Worm (Caenorhabditis elegans) whole organism, midembryonic: ENCODE measurements around the gene srt-74.
A peak's percentile ranks its signal among the peaks of the same experiment; 100 is the strongest.

Experiments
- T22C8.4 ChIP-seq: fragments of 200-800 bp; sonication (Bioruptor generic); IDR thresholded peaks from 2 replicates; pipeline ENCODE4 v1.3.6; 2022; ENCODE audit warnings: missing genetic modification characterization, missing compliant biosample characterization
- cog-1 ChIP-seq: sonication (generic microtip); optimal IDR thresholded peaks from 2 replicates; lab custom pipeline; 2016; ENCODE audit warnings: missing genetic modification characterization, missing compliant biosample characterization
- flt-1 ChIP-seq: fragments of 200-800 bp; sonication (Bioruptor generic); IDR thresholded peaks from 2 replicates; pipeline ENCODE4 v1.3.6; 2022; ENCODE audit warnings: missing genetic modification characterization, missing compliant biosample characterization
- klf-2 ChIP-seq: fragments of 200-800 bp; sonication (Bioruptor generic); conservative IDR thresholded peaks from 2 replicates; pipeline ENCODE4 v1.3.6; 2022; ENCODE audit warnings: missing genetic modification reagents, missing genetic modification characterization, missing compliant biosample characterization
- med-1 ChIP-seq: sonication (generic microtip); optimal IDR thresholded peaks from 2 replicates; lab custom pipeline; 2017; ENCODE audit warnings: missing genetic modification characterization, mild to moderate bottlenecking, missing compliant biosample characterization, antibody characterized with exemption, missing genetic modification reagents; ENCODE audit not compliant: insufficient read depth
- ref-1 ChIP-seq: fragments of 200-800 bp; sonication (Bioruptor generic); conservative IDR thresholded peaks from 2 replicates; pipeline ENCODE4 v1.3.6; 2022; ENCODE audit warnings: missing genetic modification reagents, missing genetic modification characterization, missing compliant biosample characterization
- tab-1 ChIP-seq: fragments of 200-800 bp; sonication (Bioruptor generic); IDR thresholded peaks from 2 replicates; pipeline ENCODE4 v1.3.6; 2022; ENCODE audit warnings: missing genetic modification characterization, missing compliant biosample characterization
- ztf-23 ChIP-seq: fragments of 200-800 bp; sonication (Bioruptor generic); IDR thresholded peaks from 2 replicates; pipeline ENCODE4 v1.3.6; 2022; ENCODE audit warnings: missing genetic modification reagents, missing genetic modification characterization, missing compliant biosample characterization
- ztf-29 ChIP-seq: fragments of 200-800 bp; sonication (Bioruptor generic); IDR thresholded peaks from 2 replicates; pipeline ENCODE4 v1.3.6; 2022; ENCODE audit warnings: missing genetic modification reagents, missing genetic modification characterization, missing compliant biosample characterization

Gene srt-74

ce11 chrV:14248025-14248424 is 34.1 kb downstream of the srt-74 start, which contains the start of gene K02E11.4:
Gene K02E11.4 (minus strand): TSS chrV:14248125.
- no peak for TF ChIP-seq med-1 (GFP tag; lab: Kevin White, UChicago)
- no peak for TF ChIP-seq cog-1 (tag; lab: Kevin White, UChicago)
- no peak for TF ChIP-seq T22C8.4 (GFP tag; lab: Robert Waterston, UW)
- TF ChIP-seq ztf-23 (GFP tag; lab: Robert Waterston, UW) = no peak
- TF ChIP-seq tab-1 (GFP tag; lab: Robert Waterston, UW) = no peak
- no peak for TF ChIP-seq flt-1
- no peak for TF ChIP-seq klf-2
- TF ChIP-seq ztf-29 (GFP tag; lab: Robert Waterston, UW) = no peak
- no peak for TF ChIP-seq ref-1

- TF ChIP-seq flt-1 (no peak), ref-1 (no peak), cog-1 (tag; lab: Kevin White, UChicago) (no peak), tab-1 (GFP tag; lab: Robert Waterston, UW) (no peak), ztf-29 (GFP tag; lab: Robert Waterston, UW) (no peak), T22C8.4 (GFP tag; lab: Robert Waterston, UW) (no peak), klf-2 (no peak), ztf-23 (GFP tag; lab: Robert Waterston, UW) (no peak), med-1 (GFP tag; lab: Kevin White, UChicago) (no peak)
Observed at ce11 chrV:14246761-14247160, 35.4 kb downstream of the srt-74 start, which contains the start of gene K02E11.3. Gene K02E11.3 (minus strand): TSS chrV:14246861.

DNA sequence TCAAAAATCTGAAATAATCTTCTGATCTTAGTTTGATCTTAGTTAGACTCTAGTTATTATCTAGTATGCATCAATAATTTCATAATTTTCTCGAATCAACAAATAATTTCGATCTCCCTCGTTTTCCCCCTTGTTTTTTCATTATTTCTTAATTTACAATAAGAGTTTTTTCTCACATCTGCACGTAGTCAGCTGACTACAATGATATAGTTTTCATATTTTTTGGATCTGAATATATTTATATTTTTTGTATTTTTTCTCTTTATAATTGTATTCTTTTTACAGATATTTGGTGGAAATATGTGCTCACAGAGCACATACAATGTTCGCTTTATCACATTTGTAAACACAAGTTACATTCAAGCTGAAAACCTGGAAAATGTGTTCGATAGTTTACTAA is 38.2 kb downstream of the srt-74 start, which contains the start of gene sre-7:
Gene sre-7, plus strand, starts transcription at position 301 of the 400 bp plus-strand sequence.
- TF ChIP-seq cog-1 (tag; lab: Kevin White, UChicago) (no peak), flt-1 (no peak), tab-1 (GFP tag; lab: Robert Waterston, UW) (no peak)

ce11 chrV:14240694-14241201 is 41.4 kb downstream of the srt-74 start, which contains the start of gene K02E11.10:
Gene K02E11.10 (minus strand): TSS chrV:14241151.
- TF ChIP-seq ztf-29 (GFP tag; lab: Robert Waterston, UW) (no peak), med-1 (GFP tag; lab: Kevin White, UChicago) (no peak), flt-1 (no peak), ztf-23 (GFP tag; lab: Robert Waterston, UW) (no peak), cog-1 (tag; lab: Kevin White, UChicago) (no peak), ref-1 (no peak), T22C8.4 (GFP tag; lab: Robert Waterston, UW) (no peak)

DNA sequence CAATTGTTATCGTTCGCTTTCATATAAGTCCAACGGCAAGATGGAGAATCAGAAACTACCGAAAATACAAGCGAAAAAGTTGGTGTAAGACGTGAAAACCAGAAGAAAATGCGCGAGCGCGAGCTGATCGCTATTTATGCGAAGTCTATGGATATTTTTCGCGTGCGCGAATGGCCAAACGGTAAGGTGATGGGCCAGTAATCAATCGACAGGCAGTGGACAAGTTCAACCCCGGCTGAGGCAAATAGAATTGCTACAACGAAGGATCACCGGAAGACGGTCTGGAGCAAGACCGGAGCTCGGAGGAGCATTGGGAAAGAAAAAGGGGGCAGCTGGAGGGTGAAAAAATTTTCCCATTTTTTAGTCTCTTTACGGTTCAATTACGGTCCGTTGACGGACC is 44.7 kb downstream of the srt-74 start:
- TF ChIP-seq T22C8.4 (GFP tag; lab: Robert Waterston, UW) (peak; percentile 28; the same call in 1 of the 2 replicates), flt-1 (peak; percentile 70), ztf-23 (GFP tag; lab: Robert Waterston, UW) (peak; percentile 42; the same call in 1 of the 2 replicates), tab-1 (GFP tag; lab: Robert Waterston, UW) (peak; percentile 65; the same call in 1 of the 2 replicates)

ce11 chrV:14235942-14236341 is 46.2 kb downstream of the srt-74 start, which contains the start of gene ent-3:
Gene ent-3 (minus strand): TSS chrV:14236042.
- TF ChIP-seq med-1 (GFP tag; lab: Kevin White, UChicago) = no peak

DNA sequence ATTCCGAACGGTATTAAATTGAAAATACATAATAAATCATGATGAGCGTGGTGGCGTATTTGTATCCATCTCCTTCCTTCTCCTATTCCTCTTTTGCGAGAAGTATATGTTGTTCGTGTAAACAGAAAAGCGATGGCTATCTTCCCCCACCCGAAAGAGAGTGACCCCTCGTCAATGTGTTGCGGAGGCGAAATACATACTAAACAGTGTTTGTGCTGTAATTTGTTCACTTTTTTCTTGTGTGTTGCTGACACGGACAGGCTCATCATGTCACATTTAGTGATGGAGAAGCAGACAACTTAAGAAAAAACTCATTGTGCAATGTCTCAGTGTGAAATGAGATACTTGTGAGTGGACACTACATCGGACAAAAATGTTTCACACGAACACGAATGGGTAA is 50.5 kb downstream of the srt-74 start:
- TF ChIP-seq ztf-23 (GFP tag; lab: Robert Waterston, UW) (no peak), ref-1 (no peak), flt-1 (no peak), tab-1 (GFP tag; lab: Robert Waterston, UW) (no peak), T22C8.4 (GFP tag; lab: Robert Waterston, UW) (no peak), med-1 (GFP tag; lab: Kevin White, UChicago) (no peak), cog-1 (tag; lab: Kevin White, UChicago) (no peak), ztf-29 (GFP tag; lab: Robert Waterston, UW) (no peak), klf-2 (no peak)
